Worm (Caenorhabditis elegans) whole organism, midembryonic: ENCODE results near the gene clpp-1.

ENCODE experiments used
- flt-1 ChIP-seq: fragments of 200-800 bp; sonication (Bioruptor generic); IDR thresholded peaks from 2 replicates; pipeline ENCODE4 v1.3.6; 2022; ENCODE audit warnings: missing genetic modification characterization, missing compliant biosample characterization
- klf-2 ChIP-seq: fragments of 200-800 bp; sonication (Bioruptor generic); conservative IDR thresholded peaks from 2 replicates; pipeline ENCODE4 v1.3.6; 2022; ENCODE audit warnings: missing genetic modification reagents, missing genetic modification characterization, missing compliant biosample characterization
- med-1 ChIP-seq: sonication (generic microtip); optimal IDR thresholded peaks from 2 replicates; lab custom pipeline; 2017; ENCODE audit warnings: missing genetic modification characterization, mild to moderate bottlenecking, missing compliant biosample characterization, antibody characterized with exemption, missing genetic modification reagents; ENCODE audit not compliant: insufficient read depth
- tab-1 ChIP-seq: fragments of 200-800 bp; sonication (Bioruptor generic); IDR thresholded peaks from 2 replicates; pipeline ENCODE4 v1.3.6; 2022; ENCODE audit warnings: missing genetic modification characterization, missing compliant biosample characterization
- ztf-29 ChIP-seq: fragments of 200-800 bp; sonication (Bioruptor generic); IDR thresholded peaks from 2 replicates; pipeline ENCODE4 v1.3.6; 2022; ENCODE audit warnings: missing genetic modification reagents, missing genetic modification characterization, missing compliant biosample characterization

DNA sequence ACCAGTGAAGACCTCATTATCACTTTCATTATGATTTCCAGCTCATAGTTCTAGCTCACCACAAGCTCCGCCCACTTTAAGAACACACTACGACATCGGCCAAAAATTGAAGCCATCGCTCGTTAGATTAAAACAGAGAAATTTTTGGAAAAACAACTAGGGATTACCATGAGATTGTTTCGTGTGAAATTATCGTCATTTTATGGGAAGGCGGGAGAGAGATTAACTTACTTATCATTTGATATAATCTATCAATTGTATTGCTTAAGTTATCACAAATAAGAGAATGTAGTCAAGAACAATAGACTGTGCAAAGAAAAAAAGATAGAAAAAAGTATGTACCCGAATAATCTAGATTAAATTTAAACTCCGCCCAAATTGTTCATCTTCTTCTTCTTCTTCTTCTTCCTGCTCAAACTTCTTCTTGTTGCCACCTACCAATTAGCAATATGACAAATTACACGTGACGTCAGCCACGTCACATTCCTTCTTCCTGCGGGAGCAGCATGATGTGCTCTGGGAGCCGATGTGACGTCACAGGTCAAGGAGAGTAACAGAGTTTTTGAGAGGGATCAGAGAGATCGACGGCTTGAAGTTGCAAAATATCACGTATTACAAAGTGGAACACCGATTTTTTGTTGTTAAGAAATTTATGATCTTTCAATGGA, 2.4 kb downstream of the clpp-1 start, which contains the start of gene nep-26:
- TF ChIP-seq med-1 (GFP tag; lab: Kevin White, UChicago) (no peak), ztf-29 (no peak), tab-1 (no peak), flt-1 (GFP tag; lab: Robert Waterston, UW) (no peak), klf-2 (GFP tag; lab: Robert Waterston, UW) (no peak)
